Worm (Caenorhabditis elegans) whole organism, L1 larva: ENCODE measurements around the gene F53C3.6.

Source experiments
- ama-1 ChIP-seq: fragments of 150-350 bp; optimal IDR thresholded peaks from 2 replicates; lab custom pipeline; 2014
- elt-3 ChIP-seq, 6 experiments: fragments of 150-350 bp in 1 of 6; sonication (generic microtip); optimal IDR thresholded peaks; 2 replicates each; lab custom pipeline; 2017 to 2018; ENCODE audit warnings: missing biosample characterization in 6 of 6, missing genetic modification characterization in 6 of 6, inconsistent platforms in 1 of 6
- lin-35 ChIP-seq, 2 experiments: fragments of 150-350 bp; optimal IDR thresholded peaks; 2 replicates each; lab custom pipeline; 2014; ENCODE audit warnings: missing biosample characterization in 2 of 2, missing genetic modification characterization in 2 of 2, missing genetic modification reagents in 2 of 2
- nhr-28 ChIP-seq: fragments of 150-350 bp; optimal IDR thresholded peaks from 2 replicates; lab custom pipeline; 2014; ENCODE audit warnings: missing biosample characterization, missing genetic modification characterization
- unc-86 ChIP-seq: sonication (generic microtip); optimal IDR thresholded peaks from 2 replicates; lab custom pipeline; 2016; ENCODE audit warnings: missing genetic modification characterization, missing compliant biosample characterization
- ztf-11 ChIP-seq, 2 experiments: sonication (generic microtip); optimal IDR thresholded peaks; 2 replicates each; lab custom pipeline; 2016 to 2017; ENCODE audit warnings: missing genetic modification characterization in 2 of 2, missing biosample characterization in 1 of 2, missing compliant biosample characterization in 1 of 2

DNA sequence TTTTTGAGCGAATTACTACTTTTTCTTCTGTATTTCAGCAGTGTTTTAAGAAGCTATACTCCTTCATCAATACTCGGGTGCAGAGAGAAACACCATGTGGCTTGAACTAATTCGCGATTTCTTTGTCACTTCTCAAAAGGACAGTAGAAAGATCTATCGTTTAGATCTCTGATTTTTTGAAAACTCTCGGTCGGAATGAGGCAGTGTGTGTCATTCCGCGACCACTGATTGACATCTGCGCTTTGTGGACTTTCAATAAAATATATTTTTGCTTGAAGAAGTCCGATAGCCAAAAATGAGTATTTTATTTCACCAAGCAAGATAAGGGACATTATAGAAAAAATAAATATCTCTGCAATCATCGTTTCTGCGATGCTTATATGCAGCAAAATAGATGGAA is 35.9 kb upstream of the F53C3.6 start:
- TF ChIP-seq ama-1 (lab: Kevin White, UChicago) (no peak), unc-86 (no peak), ztf-11 (tag; optimal IDR thresholded peaks at IDR 0.05; lab: Kevin White, UChicago) (no peak), nhr-28 (tag; lab: Kevin White, UChicago) (no peak), elt-3 (tag; optimal IDR thresholded peaks at IDR 0.05; lab: Kevin White, UChicago) (no peak), lin-35 (GFP tag; optimal IDR thresholded peaks at IDR 0.05; lab: Kevin White, UChicago) (no peak)
